Worm (Caenorhabditis elegans) whole organism, L4 larva: ENCODE measurements around the gene C17B7.10.

Experiments
- D1046.2 ChIP-seq: fragments of 200-800 bp; sonication (Bioruptor generic); IDR thresholded peaks from 2 replicates; pipeline ENCODE4 v1.3.6; 2022; ENCODE audit warnings: missing genetic modification characterization, missing compliant biosample characterization
- F37D6.2 ChIP-seq: sonication (generic microtip); optimal IDR thresholded peaks from 2 replicates; lab custom pipeline; 2016; ENCODE audit warnings: mild to moderate bottlenecking, missing genetic modification characterization, missing compliant biosample characterization
- F49E8.2 ChIP-seq: sonication (generic microtip); optimal IDR thresholded peaks from 2 replicates; lab custom pipeline; 2016; ENCODE audit warnings: missing compliant biosample characterization, mild to moderate bottlenecking, missing genetic modification characterization, borderline replicate concordance
- T20F7.1 ChIP-seq: fragments of 200-800 bp; sonication (Bioruptor generic); optimal IDR thresholded peaks from 2 replicates; lab custom pipeline; 2018; ENCODE audit warnings: mild to moderate bottlenecking, missing genetic modification characterization, missing compliant biosample characterization
- T26A8.4 ChIP-seq: fragments of 200-800 bp; sonication (Bioruptor generic); IDR thresholded peaks from 2 replicates; pipeline ENCODE4 v1.3.6; 2022; ENCODE audit warnings: missing genetic modification characterization, missing compliant biosample characterization
- Y105C5A.15 ChIP-seq: fragments of 200-800 bp; sonication (Bioruptor generic); IDR thresholded peaks from 2 replicates; pipeline ENCODE4 v1.3.6; 2022; ENCODE audit warnings: missing genetic modification characterization, missing compliant biosample characterization
- Y48G9A.11 ChIP-seq: fragments of 200-800 bp; sonication (Bioruptor generic); IDR thresholded peaks from 2 replicates; pipeline ENCODE4 v1.3.6; 2022; ENCODE audit warnings: missing genetic modification reagents, missing genetic modification characterization, missing compliant biosample characterization
- ceh-28 ChIP-seq: fragments of 150-350 bp; optimal IDR thresholded peaks from 2 replicates; lab custom pipeline; 2014; ENCODE audit warnings: missing biosample characterization, missing genetic modification reagents, missing genetic modification characterization
- ceh-44 ChIP-seq: fragments of 200-800 bp; sonication (Bioruptor generic); IDR thresholded peaks from 2 replicates; pipeline ENCODE4 v1.3.6; 2022; ENCODE audit warnings: missing genetic modification reagents, missing genetic modification characterization, missing compliant biosample characterization
- ceh-62 ChIP-seq: sonication (generic microtip); optimal IDR thresholded peaks from 2 replicates; lab custom pipeline; 2017; ENCODE audit warnings: missing biosample characterization, missing genetic modification characterization
- ceh-82 ChIP-seq: sonication (generic microtip); optimal IDR thresholded peaks from 2 replicates; lab custom pipeline; 2017; ENCODE audit warnings: missing biosample characterization, missing genetic modification characterization
- ces-1 ChIP-seq: fragments of 150-350 bp; sonication (generic microtip); optimal IDR thresholded peaks from 4 replicates; lab custom pipeline; 2014; ENCODE audit warnings: missing biosample characterization, missing genetic modification reagents, missing genetic modification characterization
- daf-12 ChIP-seq: fragments of 150-350 bp; optimal IDR thresholded peaks from 2 replicates; lab custom pipeline; 2014; ENCODE audit warnings: missing biosample characterization, missing genetic modification reagents, missing genetic modification characterization
- daf-16 ChIP-seq, 3 experiments: sonication (generic microtip); optimal IDR thresholded peaks; 2 replicates each; lab custom pipeline; 2016 to 2017; ENCODE audit warnings: missing genetic modification characterization in 3 of 3, missing genetic modification reagents in 3 of 3, mild to moderate bottlenecking in 2 of 3, missing compliant biosample characterization in 2 of 3, missing biosample characterization in 1 of 3, moderate library complexity in 1 of 3
- daf-8 ChIP-seq: fragments of 200-800 bp; sonication (Bioruptor generic); IDR thresholded peaks from 2 replicates; pipeline ENCODE4 v1.3.6; 2022; ENCODE audit warnings: missing genetic modification characterization, missing compliant biosample characterization
- dpl-1 ChIP-seq: fragments of 150-350 bp; optimal IDR thresholded peaks from 2 replicates; lab custom pipeline; 2014; ENCODE audit warnings: missing biosample characterization, missing genetic modification reagents, missing genetic modification characterization
- dve-1 ChIP-seq: sonication (generic microtip); optimal IDR thresholded peaks from 2 replicates; lab custom pipeline; 2017; ENCODE audit warnings: antibody characterized with exemption, mild to moderate bottlenecking, missing genetic modification characterization, missing compliant biosample characterization; ENCODE audit not compliant: insufficient read depth
- egl-27 ChIP-seq: sonication (generic microtip); optimal IDR thresholded peaks from 3 replicates; lab custom pipeline; 2017; ENCODE audit warnings: missing biosample characterization, missing genetic modification reagents, missing genetic modification characterization
- fos-1 ChIP-seq: fragments of 150-350 bp; optimal IDR thresholded peaks from 2 replicates; lab custom pipeline; 2014; ENCODE audit warnings: missing biosample characterization, missing genetic modification characterization
- hif-1 ChIP-seq, 2 experiments: sonication (generic microtip); optimal IDR thresholded peaks; 2 replicates each; lab custom pipeline; 2016 to 2017; ENCODE audit warnings: missing compliant biosample characterization in 2 of 2, missing genetic modification characterization in 2 of 2, missing genetic modification reagents in 2 of 2, missing genotype in 2 of 2, mild to moderate bottlenecking in 1 of 2
- lin-15B ChIP-seq: fragments of 150-350 bp; sonication (generic microtip); optimal IDR thresholded peaks from 3 replicates; lab custom pipeline; 2014; ENCODE audit warnings: missing biosample characterization, missing genetic modification characterization
- lin-29 ChIP-seq: fragments of 200-800 bp; sonication (Bioruptor generic); IDR thresholded peaks from 2 replicates; pipeline ENCODE4 v1.3.6; 2022; ENCODE audit warnings: missing genetic modification reagents, missing genetic modification characterization, missing compliant biosample characterization
- lin-38 ChIP-seq: fragments of 200-800 bp; sonication (Bioruptor generic); IDR thresholded peaks from 2 replicates; pipeline ENCODE4 v1.3.6; 2022; ENCODE audit warnings: missing genetic modification reagents, missing genetic modification characterization, missing compliant biosample characterization
- lin-39 ChIP-seq: fragments of 150-350 bp; optimal IDR thresholded peaks from 2 replicates; lab custom pipeline; 2014; ENCODE audit warnings: missing biosample characterization, missing genetic modification reagents, missing genetic modification characterization
- lsy-2 ChIP-seq, 2 experiments: fragments of 150-350 bp in 1 of 2; sonication (generic microtip) in 1 of 2; optimal IDR thresholded peaks; 2 replicates each; lab custom pipeline; 2014 to 2017; ENCODE audit warnings: missing biosample characterization in 2 of 2, missing genetic modification characterization in 2 of 2
- madf-9 ChIP-seq: fragments of 200-800 bp; sonication (Bioruptor generic); conservative IDR thresholded peaks from 2 replicates; pipeline ENCODE4 v1.3.6; 2022; ENCODE audit warnings: missing genetic modification reagents, missing genetic modification characterization, missing compliant biosample characterization
- nhr-10 ChIP-seq: fragments of 150-350 bp; optimal IDR thresholded peaks from 2 replicates; lab custom pipeline; 2014; ENCODE audit warnings: missing biosample characterization, missing genetic modification characterization
- nhr-111 ChIP-seq: fragments of 200-800 bp; sonication (Bioruptor generic); optimal IDR thresholded peaks from 2 replicates; lab custom pipeline; 2018; ENCODE audit warnings: mild to moderate bottlenecking, missing genetic modification characterization, missing compliant biosample characterization
- nhr-41 ChIP-seq: fragments of 200-800 bp; sonication (Bioruptor generic); IDR thresholded peaks from 2 replicates; pipeline ENCODE4 v1.3.6; 2022; ENCODE audit warnings: missing genetic modification reagents, missing genetic modification characterization, missing compliant biosample characterization
- nhr-48 ChIP-seq: sonication (generic microtip); optimal IDR thresholded peaks from 2 replicates; lab custom pipeline; 2016; ENCODE audit warnings: mild to moderate bottlenecking, missing genetic modification characterization, missing compliant biosample characterization
- nhr-6 ChIP-seq: fragments of 150-350 bp; optimal IDR thresholded peaks from 2 replicates; lab custom pipeline; 2014; ENCODE audit warnings: missing biosample characterization, missing genetic modification characterization
- nhr-76 ChIP-seq: fragments of 150-350 bp; optimal IDR thresholded peaks from 2 replicates; lab custom pipeline; 2014; ENCODE audit warnings: missing biosample characterization, missing genetic modification characterization
- nhr-77 ChIP-seq: fragments of 150-350 bp; optimal IDR thresholded peaks from 2 replicates; lab custom pipeline; 2014; ENCODE audit warnings: missing biosample characterization, missing genetic modification characterization
- saeg-2 ChIP-seq: fragments of 200-800 bp; sonication (Bioruptor generic); IDR thresholded peaks from 2 replicates; pipeline ENCODE4 v1.3.6; 2022; ENCODE audit warnings: missing genetic modification reagents, missing genetic modification characterization, missing compliant biosample characterization
- skn-1 ChIP-seq: fragments of 150-350 bp; optimal IDR thresholded peaks from 2 replicates; lab custom pipeline; 2014; ENCODE audit warnings: missing biosample characterization, missing genetic modification characterization
- snpc-1.2 ChIP-seq: fragments of 200-800 bp; sonication (Bioruptor generic); IDR thresholded peaks from 2 replicates; pipeline ENCODE4 v1.3.6; 2022; ENCODE audit warnings: missing genetic modification reagents, missing genetic modification characterization, missing compliant biosample characterization
- snpc-4 ChIP-seq: fragments of 150-350 bp; optimal IDR thresholded peaks from 2 replicates; lab custom pipeline; 2014; ENCODE audit warnings: missing biosample characterization, missing genetic modification characterization
- spr-1 ChIP-seq: sonication (generic microtip); optimal IDR thresholded peaks from 2 replicates; lab custom pipeline; 2016; ENCODE audit warnings: mild to moderate bottlenecking, missing genetic modification characterization, missing compliant biosample characterization
- tra-1 ChIP-seq: fragments of 200-800 bp; sonication (Bioruptor generic); IDR thresholded peaks from 2 replicates; pipeline ENCODE4 v1.3.6; 2022; ENCODE audit warnings: missing genetic modification reagents, missing genetic modification characterization, missing compliant biosample characterization
- unc-130 ChIP-seq: sonication (generic microtip); optimal IDR thresholded peaks from 2 replicates; lab custom pipeline; 2016; ENCODE audit warnings: missing genetic modification reagents, missing genetic modification characterization, missing compliant biosample characterization
- unc-62 ChIP-seq, 3 experiments: fragments of 150-350 bp in 1 of 3; sonication (generic microtip); optimal IDR thresholded peaks in 2 of 3; peaks in 1 of 3; 1 replicate in 1 of 3; 2 replicates in 2 of 3; lab custom pipeline; 2014 to 2017; ENCODE audit warnings: missing biosample characterization in 3 of 3, missing genetic modification characterization in 3 of 3, missing genetic modification reagents in 3 of 3, missing genotype in 1 of 3
- vab-7 ChIP-seq: fragments of 200-800 bp; sonication (Bioruptor generic); IDR thresholded peaks from 2 replicates; pipeline ENCODE4 v1.3.6; 2022; ENCODE audit warnings: missing genetic modification reagents, missing genetic modification characterization, missing compliant biosample characterization
- zfp-3 ChIP-seq: fragments of 200-800 bp; sonication (Bioruptor generic); conservative IDR thresholded peaks from 2 replicates; pipeline ENCODE4 v1.3.6; 2022; ENCODE audit warnings: missing genetic modification reagents, missing genetic modification characterization, missing compliant biosample characterization
- ztf-11 ChIP-seq: fragments of 150-350 bp; optimal IDR thresholded peaks from 2 replicates; lab custom pipeline; 2014; ENCODE audit warnings: missing biosample characterization, missing genetic modification characterization
- ztf-7 ChIP-seq: fragments of 150-350 bp; optimal IDR thresholded peaks from 2 replicates; lab custom pipeline; 2014; ENCODE audit warnings: missing biosample characterization, missing genetic modification characterization

Gene C17B7.10

DNA sequence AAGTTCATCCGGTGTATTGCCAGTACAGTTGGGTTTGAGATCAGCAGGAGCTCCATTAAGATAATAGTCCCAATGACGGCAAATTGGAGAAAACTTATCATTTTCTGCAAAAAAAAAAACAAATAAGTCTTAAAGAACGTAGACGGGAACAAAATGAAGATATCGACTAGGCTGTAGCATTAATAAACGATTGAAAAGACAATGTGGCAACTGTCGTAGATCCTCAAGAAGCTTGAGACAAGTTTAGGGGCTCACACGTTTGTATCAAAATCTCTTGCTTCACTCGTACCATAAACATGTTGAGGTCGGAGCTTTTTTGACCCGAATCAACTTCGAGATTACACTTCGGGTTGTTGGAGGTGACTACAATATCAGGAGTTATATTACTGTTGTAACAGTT lies 21.8 kb downstream of the C17B7.10 start, which contains the start of gene F35F10.14:
Gene F35F10.14 (minus strand): TSS at position 101 of the 400 bp plus-strand sequence.
- TF ChIP-seq nhr-48 (tag; lab: Kevin White, UChicago) (no peak), D1046.2 (GFP tag; lab: Robert Waterston, UW) (no peak), nhr-76 (no peak), unc-62 (GFP tag; optimal IDR thresholded peaks at IDR 0.05 in 1 of 2; lab: Kevin White, UChicago) (no peak), unc-62 (tag; optimal IDR thresholded peaks at IDR 0.05; lab: Kevin White, UChicago) (no peak), ztf-7 (tag; lab: Kevin White, UChicago) (no peak), unc-130 (GFP tag; lab: Kevin White, UChicago) (no peak), Y48G9A.11 (GFP tag; lab: Robert Waterston, UW) (no peak), zfp-3 (no peak), F49E8.2 (no peak), dve-1 (tag; lab: Kevin White, UChicago) (no peak), egl-27 (tag; lab: Kevin White, UChicago) (no peak)

DNA sequence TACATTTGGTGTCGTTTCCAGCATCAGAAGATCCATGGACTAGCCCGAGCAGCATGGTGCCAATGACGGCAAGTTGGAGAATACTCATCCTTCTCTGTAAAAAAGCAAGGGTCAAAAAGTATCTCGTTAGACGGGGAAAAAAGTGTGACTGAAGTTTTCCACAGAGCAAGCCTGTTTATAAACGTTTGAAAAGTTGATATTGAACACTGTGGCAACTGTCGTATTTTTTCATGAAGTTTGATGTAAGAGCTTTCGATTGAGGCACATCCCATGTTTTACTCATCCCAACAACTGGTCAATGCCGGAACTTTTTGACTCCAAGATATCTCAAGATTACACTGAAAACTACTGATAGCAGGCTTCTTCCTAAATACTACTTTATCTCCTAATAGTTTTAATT lies 22.8 kb downstream of the C17B7.10 start, which contains the start of gene F35F10.13:
Gene F35F10.13 (minus strand): TSS at position 101 of the 400 bp plus-strand sequence.
- no peak for TF ChIP-seq lin-15B

DNA sequence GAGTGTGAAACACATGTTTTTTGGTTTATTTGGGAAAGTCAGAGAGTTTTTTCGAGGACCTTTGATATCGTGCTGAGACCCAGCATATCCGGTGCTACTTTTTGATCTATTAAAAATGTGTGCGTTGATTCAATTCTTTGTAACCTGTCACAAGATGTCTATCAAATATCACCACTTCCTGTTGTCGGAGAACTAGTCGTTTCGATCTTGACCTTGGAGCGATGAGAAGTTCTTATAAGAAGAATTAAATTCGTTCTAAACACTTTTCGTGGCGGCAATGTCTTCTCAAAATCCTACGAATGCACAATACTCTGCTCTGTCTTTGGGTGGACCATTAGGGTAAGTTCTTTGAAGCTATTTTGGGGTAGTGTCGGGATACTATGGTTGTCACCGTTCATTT lies 25.7 kb downstream of the C17B7.10 start, which contains the start of gene F35F10.1:
Gene F35F10.1 (plus strand): TSS at position 200 of the 400 bp plus-strand sequence.
- TF ChIP-seq vab-7 (no peak), spr-1 (no peak), T26A8.4 (GFP tag; lab: Robert Waterston, UW) (no peak), dpl-1 (no peak)

DNA sequence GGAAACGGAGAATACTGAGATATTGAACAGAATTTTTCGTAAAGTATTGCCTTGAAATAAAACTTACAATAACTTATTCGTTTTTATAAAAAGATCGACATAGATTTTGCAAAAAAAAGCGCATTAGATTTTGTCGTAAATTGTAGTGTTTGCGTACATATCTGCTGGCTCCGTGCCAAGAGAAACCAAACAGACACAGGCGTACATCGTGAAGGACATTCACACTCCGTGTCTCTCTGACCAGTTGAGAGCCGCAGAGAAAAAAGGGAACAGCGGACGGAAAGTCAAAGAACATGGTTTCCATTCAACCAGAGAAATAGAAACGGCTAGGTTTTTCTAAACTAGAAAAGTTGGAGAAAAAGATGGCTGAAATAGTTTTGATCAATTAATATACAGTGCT lies 26.5 kb downstream of the C17B7.10 start, which contains the start of gene arrd-19:
Gene arrd-19 (minus strand): TSS at position 209 of the 400 bp plus-strand sequence.
- peak in 1 of 2 experiments; percentile 64 for TF ChIP-seq hif-1 (tag; optimal IDR thresholded peaks at IDR 0.05; lab: Kevin White, UChicago)
- no peak for TF ChIP-seq nhr-111 (GFP tag; lab: Kevin White, UChicago)
- TF ChIP-seq ztf-7 (tag; lab: Kevin White, UChicago), result no peak
- no peak for TF ChIP-seq Y105C5A.15 (GFP tag; lab: Robert Waterston, UW)
- no peak for TF ChIP-seq ceh-62 (tag; lab: Kevin White, UChicago)
- TF ChIP-seq lin-39, result no peak
- TF ChIP-seq ztf-11 (tag; lab: Kevin White, UChicago), result no peak
- TF ChIP-seq nhr-6 (tag; lab: Kevin White, UChicago), result peak; percentile 57
- TF ChIP-seq ces-1, result no peak
- peak in 1 of 2 experiments; percentile 5 for TF ChIP-seq daf-16 (GFP tag; optimal IDR thresholded peaks at IDR 0.05; lab: Kevin White, UChicago)
- peak; percentile 62 for TF ChIP-seq daf-16 (tag; optimal IDR thresholded peaks at IDR 0.05; lab: Kevin White, UChicago)
- TF ChIP-seq daf-8 (GFP tag; lab: Robert Waterston, UW), result no peak
- peak; percentile 80; the same call in 1 of the 2 replicates for TF ChIP-seq saeg-2
- TF ChIP-seq unc-130 (GFP tag; lab: Kevin White, UChicago), result no peak
- no peak for TF ChIP-seq ceh-44 (GFP tag; lab: Robert Waterston, UW)
- no peak for TF ChIP-seq madf-9
- TF ChIP-seq fos-1 (tag; lab: Kevin White, UChicago), result no peak
- TF ChIP-seq snpc-4 (tag; lab: Kevin White, UChicago), result no peak
- no peak for TF ChIP-seq nhr-76
- TF ChIP-seq lin-38 (GFP tag; lab: Robert Waterston, UW), result no peak
- TF ChIP-seq lin-29 (GFP tag; lab: Robert Waterston, UW), result peak; percentile 58; the same call in 1 of the 2 replicates
- peak; percentile 79 for TF ChIP-seq nhr-77 (tag; lab: Kevin White, UChicago)
- no peak for TF ChIP-seq spr-1
- TF ChIP-seq F37D6.2 (tag; lab: Kevin White, UChicago), result peak; percentile 41
- TF ChIP-seq dve-1 (tag; lab: Kevin White, UChicago), result peak; percentile 89
- no peak for TF ChIP-seq nhr-10
- no peak for TF ChIP-seq daf-12 (tag; lab: Kevin White, UChicago)
- TF ChIP-seq T26A8.4 (GFP tag; lab: Robert Waterston, UW), result no peak
- TF ChIP-seq lsy-2 (tag; optimal IDR thresholded peaks at IDR 0.05; lab: Kevin White, UChicago), result peak; percentile 26 to 79
- peak; percentile 90 for TF ChIP-seq nhr-48 (tag; lab: Kevin White, UChicago)
- TF ChIP-seq T20F7.1 (GFP tag; lab: Kevin White, UChicago), result no peak
- no peak for TF ChIP-seq nhr-41
- no peak for TF ChIP-seq snpc-1.2 (GFP tag; lab: Robert Waterston, UW)
- no peak for TF ChIP-seq skn-1 (tag; lab: Kevin White, UChicago)
- TF ChIP-seq ceh-82 (tag; lab: Kevin White, UChicago), result no peak
- no peak for TF ChIP-seq ceh-28
- no peak for TF ChIP-seq tra-1
